Worm (Caenorhabditis elegans): ENCODE data around the gene tag-276.

Gene tag-276

DNA sequence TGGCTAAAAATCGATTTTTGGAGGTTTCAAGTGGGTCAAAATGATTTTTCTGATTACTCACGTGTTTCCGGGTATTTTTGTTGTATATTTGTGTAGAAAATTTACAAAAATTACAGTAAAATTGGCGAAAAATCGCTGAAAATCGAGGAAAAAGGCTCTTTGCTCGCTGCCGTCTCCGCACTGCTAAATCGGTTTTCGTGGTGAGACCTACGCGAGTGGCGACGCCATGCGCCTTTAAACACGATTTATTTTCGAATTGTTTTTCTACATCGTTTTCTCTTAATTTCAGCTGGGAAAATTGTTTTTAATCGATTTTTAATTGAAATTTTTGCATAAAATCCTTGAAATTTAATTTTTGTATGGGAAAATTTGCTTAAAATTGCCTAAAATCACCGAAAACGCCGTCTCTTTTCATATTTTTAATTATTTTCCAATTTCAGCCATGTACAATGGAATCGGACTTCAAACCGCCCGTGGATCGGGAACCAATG, 24.0 kb downstream of the tag-276 start, which contains the start of the genes pqn-87 and rsr-2:
TSS of gene pqn-87 (minus strand) at position 171 of the 491 bp plus-strand sequence.
TSS of gene rsr-2 (plus strand) at position 441 of the 491 bp plus-strand sequence.
- TF ChIP-seq mdt-29 (GFP tag; IDR thresholded peaks at IDR 0.05) (no peak), snpc-1.2 (GFP tag; IDR thresholded peaks at IDR 0.05) (no peak), sdz-12 (GFP tag; optimal IDR thresholded peaks at IDR 0.05) (no peak), F26F4.8 (GFP tag; conservative IDR thresholded peaks at IDR 0.05) (no peak), nhr-48 (tag; optimal IDR thresholded peaks at IDR 0.05) (no peak), Y48G9A.11 (GFP tag; IDR thresholded peaks at IDR 0.05) (no peak), jun-1 (tag; optimal IDR thresholded peaks at IDR 0.05) (no peak), attf-4 (tag; optimal IDR thresholded peaks at IDR 0.05) (no peak), aha-1 (tag) (peak; percentile 38), ztf-11 (tag; optimal IDR thresholded peaks at IDR 0.05) (no peak), dpl-1 (GFP tag; optimal IDR thresholded peaks at IDR 0.05) (peak; percentile 48), madf-9 (GFP tag; conservative IDR thresholded peaks at IDR 0.05) (no peak), zip-11 (GFP tag; IDR thresholded peaks at IDR 0.05) (no peak), R02D3.7 (tag; optimal IDR thresholded peaks at IDR 0.05) (no peak), mdl-1 (tag; optimal IDR thresholded peaks at IDR 0.05) (no peak), ceh-44 (GFP tag; IDR thresholded peaks at IDR 0.05) (no peak), nhr-11 (tag; optimal IDR thresholded peaks at IDR 0.05) (no peak), mes-2 (tag; optimal IDR thresholded peaks at IDR 0.05; ENCODE audit: poor library complexity, severe bottlenecking) (peak; percentile 59), pqm-1 (tag; optimal IDR thresholded peaks at IDR 0.05) (no peak), Y5F2A.4 (GFP tag; optimal IDR thresholded peaks at IDR 0.05) (no peak), nhr-10 (tag; optimal IDR thresholded peaks at IDR 0.05) (no peak), nhr-102 (tag; optimal IDR thresholded peaks at IDR 0.05) (no peak), fos-1 (tag; optimal IDR thresholded peaks at IDR 0.05) (no peak), dve-1 (tag; optimal IDR thresholded peaks at IDR 0.05; ENCODE audit: insufficient read depth) (no peak), nhr-76 (tag; optimal IDR thresholded peaks at IDR 0.05) (no peak), egl-43 (GFP tag; IDR thresholded peaks at IDR 0.05) (no peak), spr-1 (tag; optimal IDR thresholded peaks at IDR 0.05) (no peak), Y105C5A.15 (GFP tag; IDR thresholded peaks at IDR 0.05) (no peak), spr-3 (GFP tag; optimal IDR thresholded peaks at IDR 0.05) (no peak), pha-4 (GFP tag; IDR thresholded peaks at IDR 0.05) (no peak), pha-4 (tag; optimal IDR thresholded peaks at IDR 0.05) (no peak), madf-5 (GFP tag; IDR thresholded peaks at IDR 0.05) (no peak), lin-1 (GFP tag; IDR thresholded peaks at IDR 0.05) (no peak), ceh-32 (tag; optimal IDR thresholded peaks at IDR 0.05; ENCODE audit: poor library complexity) (no peak), T26A8.4 (GFP tag; IDR thresholded peaks at IDR 0.05) (no peak), gei-8 (GFP tag; optimal IDR thresholded peaks at IDR 0.05) (no peak), daf-8 (GFP tag; IDR thresholded peaks at IDR 0.05) (no peak), dmd-6 (GFP tag; IDR thresholded peaks at IDR 0.05) (no peak), nhr-28 (tag; optimal IDR thresholded peaks at IDR 0.05) (no peak), rbr-2 (tag; optimal IDR thresholded peaks at IDR 0.05) (peak; percentile 23), ZK337.2 (GFP tag; IDR thresholded peaks at IDR 0.05) (no peak), mxl-3 (GFP tag; optimal IDR thresholded peaks at IDR 0.05) (no peak), mxl-2 (GFP tag; conservative IDR thresholded peaks at IDR 0.05) (no peak), hlh-30 (tag; optimal IDR thresholded peaks at IDR 0.05; ENCODE audit: insufficient read depth) (peak; percentile 32), hmg-1.1 (GFP tag; IDR thresholded peaks at IDR 0.05) (0 out of 2 replicates have a peak, but pooled peaks have one; percentile 42), lin-38 (GFP tag; IDR thresholded peaks at IDR 0.05) (0 out of 2 replicates have a peak, but pooled peaks have one; percentile 19), arid-1 (GFP tag; conservative IDR thresholded peaks at IDR 0.05) (no peak), ZK546.5 (tag; optimal IDR thresholded peaks at IDR 0.05) (no peak), ceh-28 (tag; optimal IDR thresholded peaks at IDR 0.05) (no peak), ctbp-1 (GFP tag; IDR thresholded peaks at IDR 0.05) (no peak), zip-2 (tag; optimal IDR thresholded peaks at IDR 0.05) (no peak), unc-130 (GFP tag; optimal IDR thresholded peaks at IDR 0.05) (no peak)
